Fruit fly (Drosophila melanogaster) whole organism, prepupa: ENCODE measurements around the gene CG7294.

Experiments used
- CG10631 ChIP-seq: fragments of 200-800 bp; sonication (Bioruptor generic); optimal IDR thresholded peaks from 2 replicates; lab custom pipeline; 2016; ENCODE audit warnings: missing biosample characterization, missing genetic modification characterization
- CG11294 ChIP-seq: fragments of 200-800 bp; sonication (Bioruptor generic); IDR thresholded peaks from 2 replicates; pipeline ENCODE4 v1.3.6; 2022; ENCODE audit warnings: missing biosample characterization, missing genetic modification characterization
- CG15336 ChIP-seq: fragments of 200-800 bp; sonication (Bioruptor generic); IDR thresholded peaks from 2 replicates; pipeline ENCODE4 v1.3.6; 2022; ENCODE audit warnings: missing biosample characterization, missing genetic modification characterization
- CG8119 ChIP-seq: fragments of 200-800 bp; sonication (Bioruptor generic); IDR thresholded peaks from 3 replicates; pipeline ENCODE4 v1.3.6; 2022; ENCODE audit warnings: missing biosample characterization, missing genetic modification characterization
- CG9139 ChIP-seq: fragments of 200-800 bp; sonication (Bioruptor generic); optimal IDR thresholded peaks from 3 replicates; lab custom pipeline; 2017; ENCODE audit warnings: missing biosample characterization, mild to moderate bottlenecking, missing genetic modification characterization
- Gug ChIP-seq: fragments of 200-800 bp; sonication (Bioruptor generic); IDR thresholded peaks from 2 replicates; pipeline ENCODE4 v1.3.6; 2022; ENCODE audit warnings: missing biosample characterization, missing genetic modification characterization
- Hr38 ChIP-seq: sonication (Bioruptor generic); optimal IDR thresholded peaks from 2 replicates; lab custom pipeline; 2016; ENCODE audit warnings: missing biosample characterization, missing genetic modification characterization
- Hr39 ChIP-seq: fragments of 200-800 bp; sonication (Bioruptor generic); optimal IDR thresholded peaks from 2 replicates; lab custom pipeline; 2016; ENCODE audit warnings: missing biosample characterization, missing genetic modification characterization
- Lpt ChIP-seq: fragments of 200-800 bp; sonication (Bioruptor generic); optimal IDR thresholded peaks from 3 replicates; lab custom pipeline; 2016; ENCODE audit warnings: missing biosample characterization, missing genetic modification characterization
- eg ChIP-seq: fragments of 200-800 bp; sonication (Bioruptor generic); IDR thresholded peaks from 3 replicates; pipeline ENCODE4 v1.3.6; 2022; ENCODE audit warnings: missing biosample characterization, missing genetic modification characterization
- spab ChIP-seq: fragments of 200-800 bp; sonication (Bioruptor generic); optimal IDR thresholded peaks from 2 replicates; lab custom pipeline; 2017; ENCODE audit warnings: missing biosample characterization, mild to moderate bottlenecking, missing genetic modification characterization, missing genetic modification reagents

- no peak for TF ChIP-seq CG11294 (GFP tag; lab: Robert Waterston, UW)
- no peak for TF ChIP-seq Gug
- no peak for TF ChIP-seq CG15336 (GFP tag; lab: Robert Waterston, UW)
- no peak for TF ChIP-seq CG8119 (GFP tag; lab: Robert Waterston, UW)
- TF ChIP-seq CG9139, result no peak
- TF ChIP-seq Hr38 (GFP tag; lab: Kevin White, UChicago), result no peak
- TF ChIP-seq Lpt (GFP tag; lab: Kevin White, UChicago), result no peak
- TF ChIP-seq CG10631 (GFP tag; lab: Kevin White, UChicago), result no peak
- TF ChIP-seq Hr39, result no peak
- no peak for TF ChIP-seq eg
- TF ChIP-seq spab (GFP tag; lab: Kevin White, UChicago), result no peak
Measured at dm6 chr2L:10711221-10711620, 22.1 kb upstream of the CG7294 start.
